Fruit fly (Drosophila melanogaster) whole organism, embryonic: ENCODE results near the gene psh.
A peak's percentile ranks its signal among the peaks of the same experiment; 100 is the strongest.

ENCODE experiments used
- Awh ChIP-seq: fragments of 200-800 bp; sonication (Bioruptor generic); IDR thresholded peaks from 2 replicates; pipeline ENCODE4, ENCODE4 v1.3.6; 2022; ENCODE audit warnings: missing biosample characterization, missing genetic modification characterization
- BEAF-32 ChIP-seq: fragments of 200-800 bp; sonication (Bioruptor generic); optimal IDR thresholded peaks from 3 replicates; lab custom pipeline; 2017; ENCODE audit warnings: missing biosample characterization, missing genetic modification characterization, mild to moderate bottlenecking, moderate library complexity, missing genetic modification reagents
- Bgb ChIP-seq: fragments of 200-800 bp; sonication (Bioruptor generic); IDR thresholded peaks from 2 replicates; pipeline ENCODE4 v1.3.6; 2022; ENCODE audit warnings: missing biosample characterization, missing genetic modification characterization; ENCODE audit not compliant: partially characterized antibody
- CG10209 ChIP-seq: fragments of 200-800 bp; sonication (Bioruptor generic); optimal IDR thresholded peaks from 3 replicates; lab custom pipeline; 2017; ENCODE audit warnings: missing biosample characterization, mild to moderate bottlenecking, missing genetic modification characterization, missing genetic modification reagents
- CG10321 ChIP-seq: fragments of 200-800 bp; sonication (Bioruptor generic); IDR thresholded peaks from 2 replicates; pipeline ENCODE4 v1.3.6; 2022; ENCODE audit warnings: missing biosample characterization, missing genetic modification characterization
- CG17186 ChIP-seq: fragments of 200-800 bp; sonication (Bioruptor generic); optimal IDR thresholded peaks from 3 replicates; lab custom pipeline; 2017; ENCODE audit warnings: missing biosample characterization, missing genetic modification reagents, missing genetic modification characterization
- CG17385 ChIP-seq: fragments of 200-800 bp; sonication (Bioruptor generic); optimal IDR thresholded peaks from 3 replicates; lab custom pipeline; 2018; ENCODE audit warnings: missing biosample characterization, mild to moderate bottlenecking, missing genetic modification characterization
- CG17802 ChIP-seq: fragments of 200-800 bp; sonication (Bioruptor generic); optimal IDR thresholded peaks from 2 replicates; lab custom pipeline; 2018; ENCODE audit warnings: missing biosample characterization, mild to moderate bottlenecking, missing genetic modification characterization, moderate library complexity
- CG18476 ChIP-seq: fragments of 200-800 bp; sonication (Bioruptor generic); optimal IDR thresholded peaks from 2 replicates; lab custom pipeline; 2016; ENCODE audit warnings: missing biosample characterization, mild to moderate bottlenecking, missing genetic modification characterization
- CG2712 ChIP-seq: fragments of 200-800 bp; optimal IDR thresholded peaks from 3 replicates; lab custom pipeline; 2019; ENCODE audit warnings: missing biosample characterization, mild to moderate bottlenecking, missing genetic modification characterization, moderate library complexity
- CG32532 ChIP-seq: fragments of 200-800 bp; sonication (Bioruptor generic); IDR thresholded peaks from 2 replicates; pipeline ENCODE4 v1.3.6; 2022; ENCODE audit warnings: missing biosample characterization, missing genetic modification characterization
- CG33213 ChIP-seq: fragments of 200-800 bp; sonication (Bioruptor generic); optimal IDR thresholded peaks from 3 replicates; lab custom pipeline; 2016; ENCODE audit warnings: missing biosample characterization, missing genetic modification characterization
- CG4282 ChIP-seq: fragments of 200-800 bp; sonication (Bioruptor generic); optimal IDR thresholded peaks from 2 replicates; lab custom pipeline; 2016; ENCODE audit warnings: missing biosample characterization, missing genetic modification characterization
- CG7928 ChIP-seq: fragments of 200-800 bp; sonication (Bioruptor generic); optimal IDR thresholded peaks from 2 replicates; lab custom pipeline; 2017; ENCODE audit warnings: missing biosample characterization, mild to moderate bottlenecking, missing genetic modification characterization
- CG9437 ChIP-seq: fragments of 200-800 bp; sonication (Bioruptor generic); optimal IDR thresholded peaks from 2 replicates; lab custom pipeline; 2018; ENCODE audit warnings: missing biosample characterization, mild to moderate bottlenecking, missing genetic modification characterization
- CG9609 ChIP-seq: fragments of 200-800 bp; sonication (Bioruptor generic); optimal IDR thresholded peaks from 3 replicates; lab custom pipeline; 2016; ENCODE audit warnings: missing biosample characterization, missing genetic modification characterization
- CG9876 ChIP-seq: fragments of 200-800 bp; sonication (Bioruptor generic); optimal IDR thresholded peaks from 2 replicates; lab custom pipeline; 2016; ENCODE audit warnings: missing biosample characterization, missing genetic modification characterization
- CoRest ChIP-seq: fragments of 200-800 bp; sonication (Bioruptor generic); optimal IDR thresholded peaks from 3 replicates; lab custom pipeline; 2018; ENCODE audit warnings: missing biosample characterization, mild to moderate bottlenecking, missing genetic modification characterization, moderate library complexity
- Doc3 ChIP-seq: fragments of 200-800 bp; sonication (Bioruptor generic); IDR thresholded peaks from 3 replicates; pipeline ENCODE4 v1.3.6; 2022; ENCODE audit warnings: missing biosample characterization, missing genetic modification characterization; ENCODE audit not compliant: partially characterized antibody
- HLH54F ChIP-seq: fragments of 200-800 bp; sonication (Bioruptor generic); optimal IDR thresholded peaks from 3 replicates; lab custom pipeline; 2016; ENCODE audit warnings: missing biosample characterization, missing genetic modification characterization
- Hr39 ChIP-seq: fragments of >200 bp; optimal IDR thresholded peaks from 2 replicates; lab custom pipeline; 2017
- Pdp1 ChIP-seq, 2 experiments: fragments of 200-800 bp; sonication (Bioruptor generic); optimal IDR thresholded peaks; 3 replicates each; lab custom pipeline; 2016; ENCODE audit warnings: missing biosample characterization in 2 of 2, missing genetic modification characterization in 2 of 2, mild to moderate bottlenecking in 1 of 2, moderate library complexity in 1 of 2
- Ptx1 ChIP-seq: fragments of 200-800 bp; sonication (Bioruptor generic); IDR thresholded peaks from 2 replicates; pipeline ENCODE4 v1.3.6; 2022; ENCODE audit warnings: missing biosample characterization, missing genetic modification characterization
- Trl ChIP-seq, 3 experiments: fragments of >200 bp in 2 of 3; fragments of 200-800 bp in 1 of 3; sonication (Bioruptor generic) in 1 of 3; optimal IDR thresholded peaks; 2 replicates in 1 of 3; 3 replicates in 2 of 3; lab custom pipeline; 2016 to 2017; ENCODE audit warnings: missing biosample characterization in 1 of 3, missing genetic modification characterization in 1 of 3
- Vsx1 ChIP-seq: fragments of 200-800 bp; sonication (Bioruptor generic); optimal IDR thresholded peaks from 2 replicates; lab custom pipeline; 2017; ENCODE audit warnings: missing biosample characterization, mild to moderate bottlenecking, missing genetic modification characterization, missing genetic modification reagents
- Xrp1 ChIP-seq: fragments of 200-800 bp; sonication (Bioruptor generic); IDR thresholded peaks from 2 replicates; pipeline ENCODE4 v1.3.6; 2022; ENCODE audit warnings: missing biosample characterization, missing genetic modification characterization
- YL-1 ChIP-seq: fragments of 200-800 bp; sonication (Bioruptor generic); optimal IDR thresholded peaks from 3 replicates; lab custom pipeline; 2017; ENCODE audit warnings: missing biosample characterization, mild to moderate bottlenecking, missing genetic modification characterization
- ac ChIP-seq: fragments of 200-800 bp; sonication (Bioruptor generic); optimal IDR thresholded peaks from 3 replicates; lab custom pipeline; 2017; ENCODE audit warnings: missing biosample characterization, mild to moderate bottlenecking, missing genetic modification characterization
- ara ChIP-seq: fragments of 200-800 bp; sonication (Bioruptor generic); IDR thresholded peaks from 2 replicates; pipeline ENCODE4 v1.3.6; 2022; ENCODE audit warnings: missing biosample characterization, missing genetic modification characterization
- esg ChIP-seq: fragments of 200-800 bp; sonication (Bioruptor generic); conservative IDR thresholded peaks from 2 replicates; pipeline ENCODE4 v1.3.6; 2022; ENCODE audit warnings: missing biosample characterization, missing genetic modification characterization
- exex ChIP-seq: fragments of 200-800 bp; sonication (Bioruptor generic); optimal IDR thresholded peaks from 4 replicates; lab custom pipeline; 2018; ENCODE audit warnings: missing biosample characterization, mild to moderate bottlenecking, missing genetic modification characterization, moderate library complexity
- gcm ChIP-seq: fragments of 200-800 bp; sonication (Bioruptor generic); optimal IDR thresholded peaks from 2 replicates; lab custom pipeline; 2019; ENCODE audit warnings: missing biosample characterization, mild to moderate bottlenecking, missing genetic modification characterization, moderate library complexity
- gfzf ChIP-seq: fragments of 200-800 bp; sonication (Bioruptor generic); optimal IDR thresholded peaks from 2 replicates; lab custom pipeline; 2016; ENCODE audit warnings: missing biosample characterization, mild to moderate bottlenecking, missing genetic modification characterization, moderate library complexity
- lmd ChIP-seq: fragments of 200-800 bp; sonication (Bioruptor generic); IDR thresholded peaks from 2 replicates; pipeline ENCODE4 v1.3.6; 2022; ENCODE audit warnings: missing biosample characterization, missing genetic modification characterization
- maf-S ChIP-seq: fragments of 200-800 bp; sonication (Bioruptor generic); optimal IDR thresholded peaks from 2 replicates; lab custom pipeline; 2016; ENCODE audit warnings: missing biosample characterization, missing genetic modification characterization
- pfk ChIP-seq: fragments of 200-800 bp; sonication (Bioruptor generic); optimal IDR thresholded peaks from 2 replicates; lab custom pipeline; 2018; ENCODE audit warnings: missing biosample characterization, mild to moderate bottlenecking, missing genetic modification characterization, moderate library complexity
- phol ChIP-seq: fragments of 200-800 bp; sonication (Bioruptor generic); optimal IDR thresholded peaks from 3 replicates; lab custom pipeline; 2018; ENCODE audit warnings: missing biosample characterization, mild to moderate bottlenecking, missing genetic modification characterization, moderate library complexity
- repo ChIP-seq: fragments of 200-800 bp; sonication (Bioruptor generic); optimal IDR thresholded peaks from 2 replicates; lab custom pipeline; 2016; ENCODE audit warnings: missing biosample characterization, missing genetic modification characterization
- rib ChIP-seq: fragments of 200-800 bp; sonication (Bioruptor generic); IDR thresholded peaks from 2 replicates; pipeline ENCODE4 v1.3.6; 2022; ENCODE audit warnings: missing biosample characterization, missing genetic modification characterization
- slou ChIP-seq: fragments of 200-800 bp; sonication (Bioruptor generic); optimal IDR thresholded peaks from 3 replicates; lab custom pipeline; 2016; ENCODE audit warnings: missing biosample characterization, missing genetic modification characterization
- sug ChIP-seq: fragments of 200-800 bp; optimal IDR thresholded peaks from 2 replicates; lab custom pipeline; 2019; ENCODE audit warnings: missing biosample characterization, mild to moderate bottlenecking, missing genetic modification characterization, moderate library complexity
- tna ChIP-seq: fragments of 200-800 bp; sonication (Bioruptor generic); IDR thresholded peaks from 2 replicates; pipeline ENCODE4 v1.3.6; 2022; ENCODE audit warnings: missing biosample characterization, missing genetic modification characterization; ENCODE audit not compliant: partially characterized antibody
- toy ChIP-seq: fragments of 200-800 bp; sonication (Bioruptor generic); IDR thresholded peaks from 2 replicates; pipeline ENCODE4 v1.3.6; 2022; ENCODE audit warnings: missing biosample characterization, missing genetic modification characterization
- wor ChIP-seq: fragments of 200-800 bp; sonication (Bioruptor generic); IDR thresholded peaks from 2 replicates; pipeline ENCODE4 v1.3.6; 2022; ENCODE audit warnings: missing biosample characterization, missing genetic modification characterization
- yki ChIP-seq: fragments of >200 bp; optimal IDR thresholded peaks from 3 replicates; lab custom pipeline; 2018
- z ChIP-seq: fragments of 200-800 bp; sonication (Bioruptor generic); IDR thresholded peaks from 3 replicates; pipeline ENCODE4 v1.3.6; 2022; ENCODE audit warnings: missing biosample characterization, missing genetic modification characterization

Gene psh

dm6 chrX:18528166-18528733 is 41.5 kb upstream of the psh start, which contains the start of the genes CG15042 and CG15047:
TSS of gene CG15042 (minus strand) at chrX:18528266.
TSS of gene CG15047 (plus strand) at chrX:18528683.
- TF ChIP-seq gfzf (GFP tag; lab: Kevin White, UChicago), result peak; percentile 7
- TF ChIP-seq lmd (GFP tag; lab: Robert Waterston, UW), result no peak
- TF ChIP-seq Doc3 (GFP tag; lab: Robert Waterston, UW), result no peak
- TF ChIP-seq CoRest (tag; lab: Kevin White, UChicago), result no peak
- TF ChIP-seq Awh, result no peak

dm6 chrX:18524594-18525266 is 38.0 kb upstream of the psh start:
- no peak for TF ChIP-seq BEAF-32 (GFP tag; lab: Kevin White, UChicago)
- no peak for TF ChIP-seq Pdp1 (GFP tag; optimal IDR thresholded peaks at IDR 0.05; lab: Kevin White, UChicago)
- no peak for TF ChIP-seq CG17186 (GFP tag; lab: Kevin White, UChicago)
- no peak for TF ChIP-seq toy (GFP tag; lab: Robert Waterston, UW)
- no peak for TF ChIP-seq HLH54F (GFP tag; lab: Kevin White, UChicago)
- TF ChIP-seq CG2712 (tag; lab: Kevin White, UChicago), result peak; percentile 77
- TF ChIP-seq CG9609 (GFP tag; lab: Kevin White, UChicago), result no peak
- TF ChIP-seq ara (GFP tag; lab: Robert Waterston, UW), result no peak
- TF ChIP-seq Vsx1 (GFP tag; lab: Kevin White, UChicago), result no peak
- TF ChIP-seq Bgb (GFP tag; lab: Robert Waterston, UW), result no peak
- peak; percentile 43 for TF ChIP-seq CoRest (tag; lab: Kevin White, UChicago)
- TF ChIP-seq slou (GFP tag; lab: Kevin White, UChicago), result no peak
- TF ChIP-seq yki (lab: Kevin White, UChicago), result no peak
- TF ChIP-seq CG18476 (GFP tag; lab: Kevin White, UChicago), result peak; percentile 10
- no peak for TF ChIP-seq Trl (optimal IDR thresholded peaks at IDR 0.05; lab: Kevin White, UChicago)
- TF ChIP-seq Trl (GFP tag; optimal IDR thresholded peaks at IDR 0.05; lab: Kevin White, UChicago), result no peak
- peak; percentile 43 for TF ChIP-seq sug (tag; lab: Kevin White, UChicago)
- peak; percentile 7 for TF ChIP-seq CG17385 (GFP tag; lab: Kevin White, UChicago)
- TF ChIP-seq maf-S (GFP tag; lab: Kevin White, UChicago), result no peak
- TF ChIP-seq CG10321 (GFP tag; lab: Robert Waterston, UW), result no peak
- 0 out of 2 replicates have a peak, but pooled peaks have one; percentile 19 for TF ChIP-seq Ptx1
- TF ChIP-seq gcm (GFP tag; lab: Kevin White, UChicago), result peak; percentile 24
- no peak for TF ChIP-seq pfk (GFP tag; lab: Kevin White, UChicago)
- TF ChIP-seq CG33213 (GFP tag; lab: Kevin White, UChicago), result no peak
- peak; percentile 52 for TF ChIP-seq CG10209 (GFP tag; lab: Kevin White, UChicago)
- no peak for TF ChIP-seq tna (GFP tag; lab: Robert Waterston, UW)
- TF ChIP-seq exex (tag; lab: Kevin White, UChicago), result no peak
- peak; percentile 42 for TF ChIP-seq CG9437
- peak; percentile 7; the same call in 1 of the 2 replicates for TF ChIP-seq esg (GFP tag; lab: Robert Waterston, UW)
- TF ChIP-seq CG7928, result no peak
- TF ChIP-seq ac (GFP tag; lab: Kevin White, UChicago), result no peak
- TF ChIP-seq Hr39 (lab: Kevin White, UChicago), result no peak
- TF ChIP-seq Doc3 (GFP tag; lab: Robert Waterston, UW), result no peak
- TF ChIP-seq repo (GFP tag; lab: Kevin White, UChicago), result no peak
- peak; percentile 34; the same call in 1 of the 2 replicates for TF ChIP-seq lmd (GFP tag; lab: Robert Waterston, UW)
- TF ChIP-seq CG9876 (GFP tag; lab: Kevin White, UChicago), result no peak
- TF ChIP-seq CG32532 (GFP tag; lab: Robert Waterston, UW), result 0 out of 2 replicates have a peak, but pooled peaks have one; percentile 8
- TF ChIP-seq rib (GFP tag; lab: Robert Waterston, UW), result no peak
- peak; percentile 71 for TF ChIP-seq phol (tag; lab: Kevin White, UChicago)
- no peak for TF ChIP-seq wor (GFP tag; lab: Robert Waterston, UW)
- TF ChIP-seq CG17802 (tag; lab: Kevin White, UChicago), result no peak
- TF ChIP-seq YL-1 (GFP tag; lab: Kevin White, UChicago), result no peak
- peak; percentile 60 for TF ChIP-seq Xrp1 (GFP tag; lab: Robert Waterston, UW)
- TF ChIP-seq z, result peak; percentile 45; the same call in 1 of the 3 replicates
- no peak for TF ChIP-seq CG4282 (GFP tag; lab: Kevin White, UChicago)
